Worm (Caenorhabditis elegans) whole organism, young adult: Measurements from ENCODE around the gene hrg-9.
A peak's percentile ranks its signal among the peaks of the same experiment; 100 is the strongest.

Experiments
- B0035.1 ChIP-seq: sonication (generic microtip); optimal IDR thresholded peaks from 2 replicates; lab custom pipeline; 2016; ENCODE audit warnings: missing genetic modification characterization, mild to moderate bottlenecking, missing compliant biosample characterization, missing genotype, missing genetic modification reagents
- B0261.1 ChIP-seq: sonication (generic microtip); optimal IDR thresholded peaks from 2 replicates; lab custom pipeline; 2016; ENCODE audit warnings: mild to moderate bottlenecking, missing genetic modification characterization, moderate library complexity, missing compliant biosample characterization
- C06A6.2 ChIP-seq: fragments of 200-800 bp; sonication (Bioruptor generic); conservative IDR thresholded peaks from 2 replicates; pipeline ENCODE4 v1.3.6; 2022; ENCODE audit warnings: missing genetic modification characterization, missing compliant biosample characterization
- C17E4.6 ChIP-seq: fragments of 200-800 bp; sonication (Bioruptor generic); IDR thresholded peaks from 2 replicates; pipeline ENCODE4 v1.3.6; 2022; ENCODE audit warnings: missing genetic modification reagents, missing genetic modification characterization, missing compliant biosample characterization
- D2030.7 ChIP-seq: fragments of 200-800 bp; sonication (Bioruptor generic); IDR thresholded peaks from 2 replicates; pipeline ENCODE4 v1.3.6; 2022; ENCODE audit warnings: missing genetic modification reagents, missing genetic modification characterization, missing compliant biosample characterization
- F23B12.7 ChIP-seq: sonication (generic microtip); optimal IDR thresholded peaks from 2 replicates; lab custom pipeline; 2017; ENCODE audit warnings: missing genetic modification characterization, mild to moderate bottlenecking, missing compliant biosample characterization, antibody characterized with exemption, moderate library complexity; ENCODE audit not compliant: insufficient read depth
- F37B4.10 ChIP-seq: fragments of 200-800 bp; sonication (Bioruptor generic); IDR thresholded peaks from 2 replicates; pipeline ENCODE4 v1.3.6; 2022; ENCODE audit warnings: missing genetic modification characterization, missing compliant biosample characterization
- F39B2.1 ChIP-seq: fragments of 200-800 bp; sonication (Bioruptor generic); IDR thresholded peaks from 2 replicates; pipeline ENCODE4 v1.3.6; 2022; ENCODE audit warnings: missing genetic modification reagents, missing genetic modification characterization, missing compliant biosample characterization
- K11D2.4 ChIP-seq: fragments of 200-800 bp; sonication (Bioruptor generic); IDR thresholded peaks from 2 replicates; pipeline ENCODE4 v1.3.6; 2022; ENCODE audit warnings: missing genetic modification reagents, missing genetic modification characterization, missing compliant biosample characterization
- K12H6.12 ChIP-seq: fragments of 200-800 bp; sonication (Bioruptor generic); optimal IDR thresholded peaks from 2 replicates; lab custom pipeline; 2018; ENCODE audit warnings: mild to moderate bottlenecking, missing genetic modification characterization, missing compliant biosample characterization
- Y67H2A.10 ChIP-seq: fragments of 200-800 bp; sonication (Bioruptor generic); conservative IDR thresholded peaks from 2 replicates; pipeline ENCODE4 v1.3.6; 2022; ENCODE audit warnings: missing genetic modification reagents, missing genetic modification characterization, missing compliant biosample characterization
- akir-1 ChIP-seq: fragments of 200-800 bp; sonication (Bioruptor generic); optimal IDR thresholded peaks from 2 replicates; lab custom pipeline; 2018; ENCODE audit warnings: mild to moderate bottlenecking, missing genetic modification characterization, moderate library complexity, missing compliant biosample characterization
- ama-1 ChIP-seq, 3 experiments: fragments of 150-350 bp in 1 of 3; sonication (generic microtip) in 2 of 3; optimal IDR thresholded peaks; 2 replicates each; lab custom pipeline; 2014 to 2018; ENCODE audit warnings: missing biosample characterization in 2 of 3, missing genetic modification characterization in 2 of 3, missing genetic modification reagents in 2 of 3
- aptf-3 ChIP-seq: fragments of 200-800 bp; sonication (Bioruptor generic); IDR thresholded peaks from 2 replicates; pipeline ENCODE4 v1.3.6; 2022; ENCODE audit warnings: missing genetic modification characterization, missing compliant biosample characterization
- atf-7 ChIP-seq: sonication (generic microtip); optimal IDR thresholded peaks from 2 replicates; lab custom pipeline; 2017; ENCODE audit warnings: mild to moderate bottlenecking, missing genetic modification characterization, missing compliant biosample characterization
- attf-5 ChIP-seq: fragments of 200-800 bp; sonication (Bioruptor generic); optimal IDR thresholded peaks from 2 replicates; lab custom pipeline; 2018; ENCODE audit warnings: mild to moderate bottlenecking, missing genetic modification characterization, missing compliant biosample characterization
- attf-6 ChIP-seq: fragments of 200-800 bp; sonication (Bioruptor generic); IDR thresholded peaks from 2 replicates; pipeline ENCODE4 v1.3.6; 2022; ENCODE audit warnings: missing genetic modification reagents, missing genetic modification characterization, missing compliant biosample characterization
- bed-1 ChIP-seq: fragments of 200-800 bp; sonication (Bioruptor generic); IDR thresholded peaks from 2 replicates; pipeline ENCODE4 v1.3.6; 2022; ENCODE audit warnings: missing genetic modification reagents, missing genetic modification characterization, missing compliant biosample characterization
- ccch-3 ChIP-seq: fragments of 200-800 bp; sonication (Bioruptor generic); optimal IDR thresholded peaks from 2 replicates; lab custom pipeline; 2018; ENCODE audit warnings: mild to moderate bottlenecking, missing genetic modification characterization, missing compliant biosample characterization
- ceh-79 ChIP-seq: sonication (generic microtip); optimal IDR thresholded peaks from 2 replicates; lab custom pipeline; 2017; ENCODE audit warnings: mild to moderate bottlenecking, missing genetic modification characterization, missing compliant biosample characterization
- chd-7 ChIP-seq: sonication (generic microtip); optimal IDR thresholded peaks from 2 replicates; lab custom pipeline; 2016; ENCODE audit warnings: mild to moderate bottlenecking, missing genetic modification characterization, moderate library complexity, missing compliant biosample characterization
- die-1 ChIP-seq: sonication (generic microtip); optimal IDR thresholded peaks from 2 replicates; lab custom pipeline; 2016; ENCODE audit warnings: missing genotype, mild to moderate bottlenecking, missing genetic modification characterization, missing compliant biosample characterization
- dpl-1 ChIP-seq: fragments of 150-350 bp; optimal IDR thresholded peaks from 2 replicates; lab custom pipeline; 2014; ENCODE audit warnings: missing biosample characterization, missing genetic modification reagents, missing genetic modification characterization
- egl-44 ChIP-seq: fragments of 200-800 bp; sonication (Bioruptor generic); IDR thresholded peaks from 2 replicates; pipeline ENCODE4 v1.3.6; 2022; ENCODE audit warnings: missing genetic modification reagents, missing genetic modification characterization, missing compliant biosample characterization
- egrh-3 ChIP-seq: fragments of 200-800 bp; sonication (Bioruptor generic); IDR thresholded peaks from 2 replicates; pipeline ENCODE4 v1.3.6; 2022; ENCODE audit warnings: missing genetic modification reagents, missing genetic modification characterization, missing compliant biosample characterization
- ekl-4 ChIP-seq: fragments of 200-800 bp; sonication (Bioruptor generic); IDR thresholded peaks from 2 replicates; pipeline ENCODE4 v1.3.6; 2022; ENCODE audit warnings: missing genetic modification reagents, missing genetic modification characterization, missing compliant biosample characterization
- fkh-3 ChIP-seq: sonication (generic microtip); optimal IDR thresholded peaks from 2 replicates; lab custom pipeline; 2016; ENCODE audit warnings: mild to moderate bottlenecking, missing genetic modification characterization, missing compliant biosample characterization
- gei-17 ChIP-seq: fragments of 200-800 bp; sonication (Bioruptor generic); optimal IDR thresholded peaks from 2 replicates; lab custom pipeline; 2018; ENCODE audit warnings: mild to moderate bottlenecking, missing genetic modification characterization, missing compliant biosample characterization
- him-1 ChIP-seq: sonication (generic microtip); optimal IDR thresholded peaks from 2 replicates; lab custom pipeline; 2016; ENCODE audit warnings: missing genotype, missing genetic modification reagents, missing genetic modification characterization, missing compliant biosample characterization
- hlh-26 ChIP-seq: fragments of 200-800 bp; sonication (Bioruptor generic); conservative IDR thresholded peaks from 2 replicates; pipeline ENCODE4 v1.3.6; 2022; ENCODE audit warnings: missing genetic modification reagents, missing genetic modification characterization, missing compliant biosample characterization
- lag-1 ChIP-seq: fragments of 200-800 bp; sonication (Bioruptor generic); IDR thresholded peaks from 2 replicates; pipeline ENCODE4 v1.3.6; 2022; ENCODE audit warnings: missing genetic modification reagents, missing genetic modification characterization, missing compliant biosample characterization
- lin-26 ChIP-seq: fragments of 200-800 bp; sonication (Bioruptor generic); IDR thresholded peaks from 2 replicates; pipeline ENCODE4 v1.3.6; 2022; ENCODE audit warnings: missing genetic modification reagents, missing genetic modification characterization, missing compliant biosample characterization
- lin-54 ChIP-seq: fragments of 200-800 bp; sonication (Bioruptor generic); optimal IDR thresholded peaks from 2 replicates; lab custom pipeline; 2018; ENCODE audit warnings: mild to moderate bottlenecking, missing genetic modification characterization, missing compliant biosample characterization
- madf-8 ChIP-seq: fragments of 200-800 bp; sonication (Bioruptor generic); conservative IDR thresholded peaks from 2 replicates; pipeline ENCODE4 v1.3.6; 2022; ENCODE audit warnings: missing genetic modification reagents, missing genetic modification characterization, missing compliant biosample characterization
- nfya-2 ChIP-seq: fragments of 200-800 bp; sonication (Bioruptor generic); IDR thresholded peaks from 2 replicates; pipeline ENCODE4 v1.3.6; 2022; ENCODE audit warnings: missing genetic modification reagents, missing genetic modification characterization, missing compliant biosample characterization
- nhr-90 ChIP-seq: sonication (generic microtip); optimal IDR thresholded peaks from 2 replicates; lab custom pipeline; 2016; ENCODE audit warnings: missing genotype, mild to moderate bottlenecking, missing genetic modification characterization, missing compliant biosample characterization
- pbrm-1 ChIP-seq: fragments of 200-800 bp; sonication (Bioruptor generic); IDR thresholded peaks from 2 replicates; pipeline ENCODE4 v1.3.6; 2022; ENCODE audit warnings: missing genetic modification reagents, missing genetic modification characterization, missing compliant biosample characterization
- pha-4 ChIP-seq: fragments of 150-350 bp; sonication (generic microtip); optimal IDR thresholded peaks from 2 replicates; lab custom pipeline; 2014; ENCODE audit warnings: missing biosample characterization, missing genetic modification reagents, missing genetic modification characterization
- sea-2 ChIP-seq: fragments of 200-800 bp; sonication (Bioruptor generic); IDR thresholded peaks from 2 replicates; pipeline ENCODE4 v1.3.6; 2022; ENCODE audit warnings: missing genetic modification characterization, missing compliant biosample characterization
- tlf-1 ChIP-seq: fragments of 200-800 bp; sonication (Bioruptor generic); optimal IDR thresholded peaks from 2 replicates; lab custom pipeline; 2018; ENCODE audit warnings: mild to moderate bottlenecking, missing genetic modification characterization, missing compliant biosample characterization
- unc-62 ChIP-seq: fragments of 150-350 bp; optimal IDR thresholded peaks from 2 replicates; lab custom pipeline; 2014; ENCODE audit warnings: missing biosample characterization, missing genetic modification reagents, missing genetic modification characterization
- zfh-2 ChIP-seq: fragments of 200-800 bp; sonication (Bioruptor generic); conservative IDR thresholded peaks from 2 replicates; pipeline ENCODE4 v1.3.6; 2022; ENCODE audit warnings: missing genetic modification reagents, missing genetic modification characterization, missing compliant biosample characterization
- ztf-18 ChIP-seq: sonication (generic microtip); optimal IDR thresholded peaks from 2 replicates; lab custom pipeline; 2016; ENCODE audit warnings: missing genotype, mild to moderate bottlenecking, missing genetic modification characterization, missing compliant biosample characterization
- ztf-26 ChIP-seq: sonication (generic microtip); optimal IDR thresholded peaks from 2 replicates; lab custom pipeline; 2017; ENCODE audit warnings: missing genetic modification characterization, missing compliant biosample characterization
- ztf-28 ChIP-seq: fragments of 200-800 bp; sonication (Bioruptor generic); IDR thresholded peaks from 2 replicates; pipeline ENCODE4 v1.3.6; 2022; ENCODE audit warnings: missing genetic modification reagents, missing genetic modification characterization, missing compliant biosample characterization
- ztf-6 ChIP-seq: fragments of 200-800 bp; sonication (Bioruptor generic); IDR thresholded peaks from 2 replicates; pipeline ENCODE4 v1.3.6; 2022; ENCODE audit warnings: missing genetic modification reagents, missing genetic modification characterization, missing compliant biosample characterization

The hrg-9 gene

ce11 chrV:13006754-13007153 is 43.6 kb upstream of the hrg-9 start (continued):
- TF ChIP-seq aptf-3: no peak
- no peak for TF ChIP-seq egl-44
- TF ChIP-seq tlf-1 (GFP tag; lab: Kevin White, UChicago): peak; percentile 39

- no peak for TF ChIP-seq atf-7
- no peak for TF ChIP-seq egl-44
- peak; percentile 69 for TF ChIP-seq egrh-3
- TF ChIP-seq zfh-2 (GFP tag; lab: Robert Waterston, UW): peak; percentile 88
- TF ChIP-seq lin-26 (GFP tag; lab: Robert Waterston, UW): 0 out of 2 replicates have a peak, but pooled peaks have one; percentile 34
- no peak for TF ChIP-seq sea-2 (GFP tag; lab: Robert Waterston, UW)
- 0 out of 2 replicates have a peak, but pooled peaks have one; percentile 11 for TF ChIP-seq K11D2.4 (GFP tag; lab: Robert Waterston, UW)
- 0 out of 2 replicates have a peak, but pooled peaks have one; percentile 25 for TF ChIP-seq F37B4.10 (GFP tag; lab: Robert Waterston, UW)
- TF ChIP-seq D2030.7 (GFP tag; lab: Robert Waterston, UW): peak; percentile 24; the same call in 1 of the 2 replicates
These were observed 41.2 kb upstream of the hrg-9 start for ce11 chrV:13004374-13004773.

ce11 chrV:13003378-13003777 is 40.2 kb upstream of the hrg-9 start:
- TF ChIP-seq pbrm-1 (GFP tag; lab: Robert Waterston, UW) (peak; percentile 67), F23B12.7 (tag; lab: Kevin White, UChicago) (peak; percentile 76), him-1 (tag; lab: Kevin White, UChicago) (peak; percentile 39), madf-8 (no peak), egrh-3 (no peak), unc-62 (no peak), Y67H2A.10 (no peak), egl-44 (peak; percentile 84; the same call in 1 of the 2 replicates), ztf-6 (0 out of 2 replicates have a peak, but pooled peaks have one; percentile 28), K12H6.12 (tag; lab: Kevin White, UChicago) (peak; percentile 58), dpl-1 (no peak), lag-1 (GFP tag; lab: Robert Waterston, UW) (no peak), akir-1 (GFP tag; lab: Kevin White, UChicago) (no peak), fkh-3 (tag; lab: Kevin White, UChicago) (peak; percentile 71), attf-5 (GFP tag; lab: Kevin White, UChicago) (no peak), nhr-90 (tag; lab: Kevin White, UChicago) (peak; percentile 76), ekl-4 (GFP tag; lab: Robert Waterston, UW) (peak; percentile 58; the same call in 1 of the 2 replicates), B0261.1 (tag; lab: Kevin White, UChicago) (peak; percentile 87), lin-54 (GFP tag; lab: Kevin White, UChicago) (peak; percentile 63), attf-6 (GFP tag; lab: Robert Waterston, UW) (no peak), ama-1 (optimal IDR thresholded peaks at IDR 0.05; lab: Kevin White, UChicago) (no peak), ama-1 (GFP tag; optimal IDR thresholded peaks at IDR 0.05; lab: Kevin White, UChicago) (peak; percentile 63 to 76), nfya-2 (GFP tag; lab: Robert Waterston, UW) (no peak), F39B2.1 (GFP tag; lab: Robert Waterston, UW) (no peak), B0035.1 (tag; lab: Kevin White, UChicago) (peak; percentile 17), chd-7 (tag; lab: Kevin White, UChicago) (peak; percentile 79), ztf-18 (tag; lab: Kevin White, UChicago) (peak; percentile 62), ceh-79 (no peak), gei-17 (GFP tag; lab: Kevin White, UChicago) (no peak), hlh-26 (GFP tag; lab: Robert Waterston, UW) (no peak), lin-26 (GFP tag; lab: Robert Waterston, UW) (peak; percentile 87), bed-1 (no peak), ztf-26 (tag; lab: Kevin White, UChicago) (peak; percentile 51), pha-4 (tag; lab: Kevin White, UChicago) (no peak), die-1 (tag; lab: Kevin White, UChicago) (peak; percentile 79), ccch-3 (GFP tag; lab: Kevin White, UChicago) (no peak), C06A6.2 (GFP tag; lab: Robert Waterston, UW) (no peak), C17E4.6 (GFP tag; lab: Robert Waterston, UW) (peak; percentile 32; the same call in 1 of the 2 replicates), ztf-28 (GFP tag; lab: Robert Waterston, UW) (no peak)
